Worm (Caenorhabditis elegans): ENCODE measurements around the gene C09F5.1.

Gene C09F5.1

ce11 chrIII:623754-624153 is 34.8 kb upstream of the C09F5.1 start (continued):
- peak; percentile 71 for TF ChIP-seq ceh-34 (tag; optimal IDR thresholded peaks at IDR 0.05)
- TF ChIP-seq ceh-48 (tag; optimal IDR thresholded peaks at IDR 0.05) = peak; percentile 17
- no peak for TF ChIP-seq ceh-6 (GFP tag; optimal IDR thresholded peaks at IDR 0.05)
- peak; percentile 96 for TF ChIP-seq unc-55 (GFP tag; optimal IDR thresholded peaks at IDR 0.05)
- no peak for TF ChIP-seq lin-11 (tag; optimal IDR thresholded peaks at IDR 0.05)
- TF ChIP-seq C38D4.7 (GFP tag; optimal IDR thresholded peaks at IDR 0.05) = no peak
- TF ChIP-seq ztf-16 (tag; optimal IDR thresholded peaks at IDR 0.05) = no peak
- TF ChIP-seq dve-1 (tag; optimal IDR thresholded peaks at IDR 0.05) = peak; percentile 69
- TF ChIP-seq dmd-4 (tag; optimal IDR thresholded peaks at IDR 0.05; ENCODE audit: borderline replicate concordance) = no peak
- no peak for TF ChIP-seq unc-3 (GFP tag; conservative IDR thresholded peaks at IDR 0.05)
- no peak for TF ChIP-seq unc-3 (tag; optimal IDR thresholded peaks at IDR 0.05)
- no peak for TF ChIP-seq lim-6 (tag; optimal IDR thresholded peaks at IDR 0.05)

- TF ChIP-seq C08G9.2 (tag; optimal IDR thresholded peaks at IDR 0.05) (no peak), fkh-10 (GFP tag; optimal IDR thresholded peaks at IDR 0.05) (no peak), hlh-15 (tag; optimal IDR thresholded peaks at IDR 0.05) (no peak), nfya-1 (tag; optimal IDR thresholded peaks at IDR 0.05) (no peak), T23F11.4 (GFP tag; optimal IDR thresholded peaks at IDR 0.05) (no peak), ets-4 (tag; optimal IDR thresholded peaks at IDR 0.05) (no peak), pha-2 (tag; optimal IDR thresholded peaks at IDR 0.05) (no peak), pha-4 (tag; optimal IDR thresholded peaks at IDR 0.05) (no peak), K02D7.2 (tag; optimal IDR thresholded peaks at IDR 0.05) (no peak), unc-86 (tag; optimal IDR thresholded peaks at IDR 0.05) (no peak), fkh-6 (tag; optimal IDR thresholded peaks at IDR 0.05) (no peak), ceh-19 (GFP tag; optimal IDR thresholded peaks at IDR 0.05) (no peak)
Observed at ce11 chrIII:626091-626490, 32.4 kb upstream of the C09F5.1 start.

- TF ChIP-seq lim-6 (tag; optimal IDR thresholded peaks at IDR 0.05) = no peak
- TF ChIP-seq Y22D7AL.16 (tag; optimal IDR thresholded peaks at IDR 0.05) = no peak
- TF ChIP-seq ceh-34 (tag; optimal IDR thresholded peaks at IDR 0.05) = no peak
- TF ChIP-seq F13H6.1 (tag; optimal IDR thresholded peaks at IDR 0.05) = no peak
- TF ChIP-seq nfya-1 (tag; optimal IDR thresholded peaks at IDR 0.05) = no peak
Observed at ce11 chrIII:627838-628237, 30.7 kb upstream of the C09F5.1 start, which contains the start of gene T19C3.5. Gene T19C3.5, minus strand, starts transcription at chrIII:627938.

ce11 chrIII:631421-631820 is 27.1 kb upstream of the C09F5.1 start, which contains the start of gene T19C3.6:
Gene T19C3.6, minus strand, starts transcription at chrIII:631521.
- no peak for TF ChIP-seq elt-4 (tag; optimal IDR thresholded peaks at IDR 0.05)
- no peak for TF ChIP-seq madf-2 (tag; optimal IDR thresholded peaks at IDR 0.05)
- TF ChIP-seq zip-5 (tag; optimal IDR thresholded peaks at IDR 0.05) = no peak
- no peak for TF ChIP-seq sdc-2 (tag; optimal IDR thresholded peaks at IDR 0.05)
- TF ChIP-seq hlh-6 (tag; optimal IDR thresholded peaks at IDR 0.05) = no peak
- TF ChIP-seq ama-1 (optimal IDR thresholded peaks at IDR 0.05) = no peak

- TF ChIP-seq unc-42 (tag; optimal IDR thresholded peaks at IDR 0.05) = peak; percentile 60
- no peak for TF ChIP-seq npax-4 (tag; optimal IDR thresholded peaks at IDR 0.05)
- TF ChIP-seq dmd-4 (tag; optimal IDR thresholded peaks at IDR 0.05; ENCODE audit: borderline replicate concordance) = no peak
- peak; percentile 5 for TF ChIP-seq elt-2 (tag; optimal IDR thresholded peaks at IDR 0.05)
Observed at ce11 chrIII:634618-635017, 23.9 kb upstream of the C09F5.1 start, which contains the start of gene fem-2. Gene fem-2, minus strand, starts transcription at chrIII:634626.

ce11 chrIII:636067-636466 is 22.4 kb upstream of the C09F5.1 start, which contains the start of gene T19C3.7:
Gene T19C3.7, minus strand, starts transcription at chrIII:636167.
- no peak for TF ChIP-seq ets-4 (tag; optimal IDR thresholded peaks at IDR 0.05)
- TF ChIP-seq lim-6 (tag; optimal IDR thresholded peaks at IDR 0.05) = no peak
- TF ChIP-seq pha-2 (tag; optimal IDR thresholded peaks at IDR 0.05) = no peak
- no peak for TF ChIP-seq nhr-232 (tag; optimal IDR thresholded peaks at IDR 0.05)
- TF ChIP-seq elt-4 (tag; optimal IDR thresholded peaks at IDR 0.05) = no peak
- no peak for TF ChIP-seq odd-2 (tag; optimal IDR thresholded peaks at IDR 0.05)
- TF ChIP-seq C08G9.2 (tag; optimal IDR thresholded peaks at IDR 0.05) = no peak
- no peak for TF ChIP-seq ceh-24 (tag; optimal IDR thresholded peaks at IDR 0.05)
- TF ChIP-seq elt-2 (tag; optimal IDR thresholded peaks at IDR 0.05) = no peak
- TF ChIP-seq hlh-30 (tag; optimal IDR thresholded peaks at IDR 0.05; ENCODE audit: insufficient read depth) = no peak
